Worm (Caenorhabditis elegans) whole organism, early embryonic: ENCODE results near the gene dex-1.

ENCODE experiments used
- F13C5.2 ChIP-seq: sonication (generic microtip); optimal IDR thresholded peaks from 2 replicates; lab custom pipeline; 2017; ENCODE audit warnings: mild to moderate bottlenecking, missing genetic modification characterization, inconsistent platforms, missing compliant biosample characterization
- aly-1 ChIP-seq: sonication (generic microtip); optimal IDR thresholded peaks from 2 replicates; lab custom pipeline; 2016; ENCODE audit warnings: missing genetic modification characterization, missing compliant biosample characterization
- ama-1 ChIP-seq: fragments of 150-350 bp; optimal IDR thresholded peaks from 2 replicates; lab custom pipeline; 2014
- ceh-13 ChIP-seq: fragments of 200-800 bp; sonication (Bioruptor generic); optimal IDR thresholded peaks from 2 replicates; lab custom pipeline; 2018; ENCODE audit warnings: mild to moderate bottlenecking, missing genetic modification characterization, missing compliant biosample characterization
- ceh-36 ChIP-seq: sonication (generic microtip); optimal IDR thresholded peaks from 2 replicates; lab custom pipeline; 2016; ENCODE audit warnings: missing genetic modification characterization, inconsistent platforms, missing compliant biosample characterization
- flt-1 ChIP-seq: fragments of 200-800 bp; sonication (Bioruptor generic); IDR thresholded peaks from 2 replicates; pipeline ENCODE4 v1.3.6; 2022; ENCODE audit warnings: missing genetic modification characterization, missing compliant biosample characterization
- scrt-1 ChIP-seq: fragments of 200-800 bp; sonication (Bioruptor generic); IDR thresholded peaks from 2 replicates; pipeline ENCODE4 v1.3.6; 2022; ENCODE audit warnings: missing genetic modification characterization, missing compliant biosample characterization
- sea-1 ChIP-seq: fragments of 200-800 bp; sonication (Bioruptor generic); conservative IDR thresholded peaks from 2 replicates; pipeline ENCODE4 v1.3.6; 2022; ENCODE audit warnings: missing genetic modification characterization, missing compliant biosample characterization
- tra-4 ChIP-seq: sonication (generic microtip); optimal IDR thresholded peaks from 2 replicates; lab custom pipeline; 2017; ENCODE audit warnings: missing genetic modification characterization, missing compliant biosample characterization

ce11 chrIII:5498973-5499372, 26.9 kb upstream of the dex-1 start, which contains the start of gene R02F2.9:
- TF ChIP-seq ama-1 (lab: Kevin White, UChicago): no peak
- no peak for TF ChIP-seq scrt-1 (GFP tag; lab: Robert Waterston, UW)
- no peak for TF ChIP-seq sea-1 (GFP tag; lab: Robert Waterston, UW)
- no peak for TF ChIP-seq ceh-13
- no peak for TF ChIP-seq tra-4 (tag; lab: Kevin White, UChicago)
- no peak for TF ChIP-seq flt-1 (GFP tag; lab: Robert Waterston, UW)
- TF ChIP-seq ceh-36 (tag; lab: Kevin White, UChicago): no peak
- TF ChIP-seq aly-1 (tag; lab: Kevin White, UChicago): no peak
- peak; percentile 36 for TF ChIP-seq F13C5.2 (tag; lab: Kevin White, UChicago)
